Fruit fly (Drosophila melanogaster): ENCODE data around the gene Klp3A.

Gene Klp3A

DNA sequence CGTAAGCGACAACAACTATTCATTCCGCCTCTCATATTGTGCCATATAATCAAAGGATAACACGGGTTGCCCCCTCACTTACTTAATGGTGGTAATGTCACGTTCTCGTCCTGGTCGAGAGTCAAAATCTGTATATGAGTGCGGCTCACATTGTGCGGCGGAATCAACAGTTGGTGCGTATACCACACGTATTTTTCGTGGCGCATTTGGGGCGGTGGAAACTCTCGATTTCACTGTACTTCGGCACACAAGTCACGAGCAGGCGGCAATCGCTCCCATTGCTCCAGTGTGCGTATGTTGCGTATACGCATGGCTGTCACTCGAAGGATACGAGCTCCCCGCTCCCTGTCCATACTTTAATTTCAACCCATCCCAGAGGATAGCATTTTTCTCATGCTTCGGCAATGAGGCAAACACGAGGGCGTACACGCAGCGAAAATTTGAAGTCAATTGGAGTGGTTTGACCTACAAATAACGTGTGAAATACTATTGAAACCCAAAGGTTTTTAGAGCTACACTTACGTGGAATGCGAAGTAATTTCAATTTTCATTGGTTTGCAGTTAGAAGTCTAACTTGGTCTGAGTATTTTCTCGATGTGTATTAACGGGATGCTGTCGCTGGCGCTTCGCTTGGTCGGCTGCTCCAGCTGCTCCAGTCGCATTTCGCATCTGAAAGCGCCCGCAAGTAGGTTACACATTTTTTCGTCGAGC is 21.9 kb downstream of the Klp3A start (continued):
- no peak for TF ChIP-seq Vsx1 (GFP tag; optimal IDR thresholded peaks at IDR 0.05)
- peak; percentile 81 for TF ChIP-seq CG9932 (GFP tag; IDR thresholded peaks at IDR 0.05)
- peak; percentile 24 for TF ChIP-seq Ets97D (GFP tag; optimal IDR thresholded peaks at IDR 0.05)
- no peak for TF ChIP-seq Tbp (GFP tag; optimal IDR thresholded peaks at IDR 0.05)
- peak; percentile 53 for TF ChIP-seq CG18011 (GFP tag; optimal IDR thresholded peaks at IDR 0.05)
- TF ChIP-seq CG18476 (GFP tag; optimal IDR thresholded peaks at IDR 0.05) = peak; percentile 66
- peak; percentile 81; the same call in 2 of the 3 replicates for TF ChIP-seq so (GFP tag; IDR thresholded peaks at IDR 0.05)
- no peak for TF ChIP-seq grn (GFP tag; optimal IDR thresholded peaks at IDR 0.05)
- peak; percentile 96 for TF ChIP-seq Deaf1 (tag; optimal IDR thresholded peaks at IDR 0.05)
- TF ChIP-seq az2 (GFP tag; optimal IDR thresholded peaks at IDR 0.05) = peak; percentile 58
- TF ChIP-seq NfI (GFP tag; optimal IDR thresholded peaks at IDR 0.05) = peak; percentile 74
- peak; percentile 82 for TF ChIP-seq ems (GFP tag; optimal IDR thresholded peaks at IDR 0.05)
- TF ChIP-seq CG12659 (GFP tag; optimal IDR thresholded peaks at IDR 0.05) = peak; percentile 66
- TF ChIP-seq CTCF (GFP tag; optimal IDR thresholded peaks at IDR 0.05) = no peak
- TF ChIP-seq CG1603 (tag; optimal IDR thresholded peaks at IDR 0.05) = peak; percentile 78
- 0 out of 2 replicates have a peak, but pooled peaks have one; percentile 32 for TF ChIP-seq CkIIα-i1 (GFP tag; IDR thresholded peaks at IDR 0.05)
- peak; percentile 11 for TF ChIP-seq CG15073 (GFP tag; optimal IDR thresholded peaks at IDR 0.05)
- peak; percentile 67 for TF ChIP-seq Bdp1 (GFP tag; optimal IDR thresholded peaks at IDR 0.05)
- TF ChIP-seq CG2116 (GFP tag; optimal IDR thresholded peaks at IDR 0.05) = peak; percentile 12
- peak; percentile 6 for TF ChIP-seq CG11723 (GFP tag; optimal IDR thresholded peaks at IDR 0.05)
- TF ChIP-seq gro (GFP tag; optimal IDR thresholded peaks at IDR 0.05) = peak; percentile 67
- peak; percentile 75; the same call in 1 of the 2 replicates for TF ChIP-seq Oaz (GFP tag; IDR thresholded peaks at IDR 0.05)
- peak; percentile 79 for TF ChIP-seq HLH3B (GFP tag; IDR thresholded peaks at IDR 0.05)
- peak; percentile 97 for TF ChIP-seq Ets65A (GFP tag)
- peak; percentile 69 for TF ChIP-seq CG18764 (GFP tag; optimal IDR thresholded peaks at IDR 0.05)
- TF ChIP-seq CG17568 (GFP tag; optimal IDR thresholded peaks at IDR 0.05) = no peak
- TF ChIP-seq onecut (GFP tag; IDR thresholded peaks at IDR 0.05) = peak; percentile 64
- no peak for TF ChIP-seq MTF-1 (GFP tag; optimal IDR thresholded peaks at IDR 0.05; ENCODE audit: borderline replicate concordance)
- TF ChIP-seq Doc3 (GFP tag; IDR thresholded peaks at IDR 0.05; ENCODE audit: partially characterized antibody) = no peak
- no peak for TF ChIP-seq dimm (GFP tag; IDR thresholded peaks at IDR 0.05)
- no peak for TF ChIP-seq ash1 (GFP tag; optimal IDR thresholded peaks at IDR 0.05)
- TF ChIP-seq Oli (tag; optimal IDR thresholded peaks at IDR 0.05) = peak; percentile 72
- TF ChIP-seq sqz (GFP tag; optimal IDR thresholded peaks at IDR 0.05) = no peak
- no peak for TF ChIP-seq Hmx (GFP tag; optimal IDR thresholded peaks at IDR 0.05)
- no peak for TF ChIP-seq CG13287 (GFP tag; IDR thresholded peaks at IDR 0.05; ENCODE audit: partially characterized antibody)
- TF ChIP-seq CG8359 (GFP tag; optimal IDR thresholded peaks at IDR 0.05; ENCODE audit: borderline replicate concordance) = no peak
- TF ChIP-seq CG11696 (GFP tag; IDR thresholded peaks at IDR 0.05) = 0 out of 2 replicates have a peak, but pooled peaks have one; percentile 29
- TF ChIP-seq Poxn (GFP tag; IDR thresholded peaks at IDR 0.05) = peak; percentile 66
- TF ChIP-seq luna (GFP tag; optimal IDR thresholded peaks at IDR 0.05) = peak; percentile 57
- TF ChIP-seq mirr (GFP tag; optimal IDR thresholded peaks at IDR 0.05) = no peak
- TF ChIP-seq aop (GFP tag; IDR thresholded peaks at IDR 0.05) = no peak
- peak; percentile 81 for TF ChIP-seq Fer3 (tag; optimal IDR thresholded peaks at IDR 0.05)
- peak; percentile 87 for TF ChIP-seq Rfx (GFP tag; IDR thresholded peaks at IDR 0.05)
- peak; percentile 84 for TF ChIP-seq her (GFP tag; optimal IDR thresholded peaks at IDR 0.05)
- peak; percentile 67 for TF ChIP-seq pb (GFP tag; optimal IDR thresholded peaks at IDR 0.05)
- TF ChIP-seq ab (GFP tag; optimal IDR thresholded peaks at IDR 0.05) = peak; percentile 56
- peak; percentile 79 for TF ChIP-seq esg (GFP tag; conservative IDR thresholded peaks at IDR 0.05)
- TF ChIP-seq Mad (GFP tag; optimal IDR thresholded peaks at IDR 0.05) = peak; percentile 46
- TF ChIP-seq E2f1 (GFP tag; IDR thresholded peaks at IDR 0.05) = peak; percentile 80
- TF ChIP-seq trem (tag; optimal IDR thresholded peaks at IDR 0.05) = no peak
- no peak for TF ChIP-seq corto (GFP tag; optimal IDR thresholded peaks at IDR 0.05)

All from whole organism, embryonic.